Fruit fly (Drosophila melanogaster): Measurements from ENCODE around the gene Abd-B.

The Abd-B gene

DNA sequence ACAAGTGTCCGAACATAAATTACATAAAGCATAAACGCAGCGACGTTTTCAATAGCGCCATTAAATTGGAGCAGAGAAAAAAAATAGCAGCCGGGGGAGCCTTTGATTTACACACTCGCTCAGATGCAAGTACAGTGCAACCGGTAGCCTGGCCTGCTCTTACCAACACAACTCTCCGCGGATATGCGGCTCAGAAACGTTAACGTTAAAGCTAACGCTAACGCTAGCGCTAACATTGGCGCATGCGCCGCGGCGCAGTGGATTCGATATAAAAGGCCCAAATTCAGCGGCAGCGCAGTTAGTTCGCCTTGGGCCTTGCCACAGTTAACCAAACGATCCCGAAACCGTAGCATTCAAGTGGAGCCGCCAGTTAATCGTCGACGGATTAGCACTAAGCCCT, 42.2 kb upstream of the Abd-B start, which contains the start of gene Pxd:
TSS of gene Pxd (plus strand) at position 301 of the 400 bp plus-strand sequence.
- TF ChIP-seq so (GFP tag; IDR thresholded peaks at IDR 0.05) (no peak), CG11456 (GFP tag; IDR thresholded peaks at IDR 0.05) (no peak), ewg (GFP tag; optimal IDR thresholded peaks at IDR 0.05) (peak; percentile 8), CG12104 (GFP tag; optimal IDR thresholded peaks at IDR 0.05) (no peak), Six4 (GFP tag; optimal IDR thresholded peaks at IDR 0.05) (no peak), CG12391 (tag; optimal IDR thresholded peaks at IDR 0.05) (no peak)

DNA sequence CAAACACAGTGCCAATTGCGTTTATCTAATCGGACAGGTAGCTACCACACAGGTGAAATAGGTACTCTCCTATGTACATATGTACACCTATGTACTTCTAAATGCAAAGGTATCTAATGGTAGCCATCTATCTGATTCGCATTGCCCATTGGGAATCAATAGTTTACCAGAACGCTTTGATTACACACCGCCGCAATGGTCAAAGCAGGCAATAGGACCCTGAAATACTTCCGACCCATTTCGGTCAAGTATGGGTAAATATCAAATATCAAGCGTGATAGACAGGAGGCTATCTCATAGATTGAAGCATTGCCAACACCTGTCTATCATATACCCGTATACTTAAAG, 36.6 kb upstream of the Abd-B start:
- no peak for TF ChIP-seq Bteb2 (GFP tag; optimal IDR thresholded peaks at IDR 0.05)
- TF ChIP-seq Sry-β (GFP tag; optimal IDR thresholded peaks at IDR 0.05), result no peak
- TF ChIP-seq grn (GFP tag; optimal IDR thresholded peaks at IDR 0.05), result peak; percentile 53
- TF ChIP-seq GATAe (GFP tag; conservative IDR thresholded peaks at IDR 0.05), result 0 out of 2 replicates have a peak, but pooled peaks have one; percentile 13
- peak; percentile 93 for TF ChIP-seq mirr (GFP tag; optimal IDR thresholded peaks at IDR 0.05)
- TF ChIP-seq HHEX (GFP tag; optimal IDR thresholded peaks at IDR 0.05), result no peak
- TF ChIP-seq CG5245 (GFP tag; optimal IDR thresholded peaks at IDR 0.05), result no peak
- no peak for TF ChIP-seq lab (GFP tag; optimal IDR thresholded peaks at IDR 0.05)
- TF ChIP-seq Elba2 (GFP tag; optimal IDR thresholded peaks at IDR 0.05), result peak; percentile 65

DNA sequence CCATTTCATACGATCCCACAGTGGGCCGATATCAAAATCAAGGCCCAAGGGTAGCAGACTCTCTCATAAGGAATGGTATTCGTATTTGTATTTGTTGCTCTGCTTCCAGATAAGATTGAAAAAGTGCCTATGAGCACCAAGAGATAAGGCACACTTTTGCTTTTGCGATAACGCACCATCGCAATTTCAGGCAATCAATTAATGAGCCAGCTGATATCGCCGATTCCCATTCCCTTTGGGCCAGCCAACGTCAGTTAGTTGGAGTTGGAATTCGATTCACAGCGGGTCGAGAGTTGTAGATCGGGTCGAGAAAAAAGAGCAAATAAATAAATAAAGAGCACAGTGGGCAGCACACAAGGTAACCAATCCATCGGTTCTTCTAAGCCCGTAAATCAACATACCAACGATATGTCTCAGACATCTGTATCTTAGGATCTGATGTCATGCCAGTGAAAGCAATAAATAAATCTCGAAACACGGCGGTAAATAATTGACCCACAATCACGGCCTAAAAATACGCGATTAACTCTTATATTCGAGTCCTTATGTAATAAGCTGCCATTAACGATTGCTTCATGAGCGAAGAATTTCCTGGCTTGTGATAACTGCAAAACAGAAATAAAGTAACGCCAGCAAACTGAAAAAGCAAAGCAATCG, 36.1 kb upstream of the Abd-B start, which contains the start of gene CG8907:
TSS of gene CG8907 (plus strand) at position 252 of the 657 bp plus-strand sequence.
- TF ChIP-seq B-H2 (GFP tag; optimal IDR thresholded peaks at IDR 0.05) (peak; percentile 9), z (GFP tag; IDR thresholded peaks at IDR 0.05) (no peak), CG10543 (GFP tag; optimal IDR thresholded peaks at IDR 0.05) (peak; percentile 39), Hand (GFP tag; optimal IDR thresholded peaks at IDR 0.05) (no peak), Gug (GFP tag; IDR thresholded peaks at IDR 0.05) (no peak), schlank (tag; optimal IDR thresholded peaks at IDR 0.05) (no peak), CG1603 (tag; optimal IDR thresholded peaks at IDR 0.05) (no peak), CG18476 (GFP tag; optimal IDR thresholded peaks at IDR 0.05) (no peak), CG14965 (GFP tag; optimal IDR thresholded peaks at IDR 0.05; ENCODE audit: borderline replicate concordance) (no peak), CG10321 (GFP tag; IDR thresholded peaks at IDR 0.05) (no peak), lbe (GFP tag; optimal IDR thresholded peaks at IDR 0.05) (no peak), Pdp1 (GFP tag; optimal IDR thresholded peaks at IDR 0.05) (peak in 1 of 2 experiments; percentile 75), trh (GFP tag; optimal IDR thresholded peaks at IDR 0.05) (no peak), br (optimal IDR thresholded peaks at IDR 0.05) (no peak), Taf1 (GFP tag; IDR thresholded peaks at IDR 0.05) (no peak), MBD-R2 (GFP tag; IDR thresholded peaks at IDR 0.05) (peak; percentile 12; the same call in 1 of the 2 replicates), CG9876 (GFP tag; optimal IDR thresholded peaks at IDR 0.05) (no peak), CG2120 (GFP tag; optimal IDR thresholded peaks at IDR 0.05) (no peak), CG15479 (GFP tag; optimal IDR thresholded peaks at IDR 0.05) (peak; percentile 92), Fer1 (GFP tag; optimal IDR thresholded peaks at IDR 0.05) (no peak), Dbx (GFP tag; IDR thresholded peaks at IDR 0.05) (peak; percentile 27; the same call in 1 of the 3 replicates), cwo (GFP tag; optimal IDR thresholded peaks at IDR 0.05) (no peak), CG31441 (GFP tag; IDR thresholded peaks at IDR 0.05) (no peak), CG8944 (GFP tag; optimal IDR thresholded peaks at IDR 0.05) (no peak), CG34224 (GFP tag; IDR thresholded peaks at IDR 0.05; ENCODE audit: partially characterized antibody) (no peak), Hr78 (GFP tag; optimal IDR thresholded peaks at IDR 0.05) (peak in 1 of 2 experiments; percentile 39), CG6689 (GFP tag; IDR thresholded peaks at IDR 0.05) (no peak), GATAe (GFP tag; conservative IDR thresholded peaks at IDR 0.05) (peak; percentile 96), CG13287 (GFP tag; IDR thresholded peaks at IDR 0.05; ENCODE audit: partially characterized antibody) (no peak), CG13775 (GFP tag; optimal IDR thresholded peaks at IDR 0.05) (no peak), gro (GFP tag; optimal IDR thresholded peaks at IDR 0.05) (peak; percentile 6), CG18599 (GFP tag; optimal IDR thresholded peaks at IDR 0.05) (peak; percentile 11), CG34422 (GFP tag; IDR thresholded peaks at IDR 0.05) (no peak)

Measured in whole organism, embryonic.